Fruit fly (Drosophila melanogaster): ENCODE measurements around the gene CG15317.
A peak's percentile ranks its signal among the peaks of the same experiment; 100 is the strongest.

Gene CG15317

DNA sequence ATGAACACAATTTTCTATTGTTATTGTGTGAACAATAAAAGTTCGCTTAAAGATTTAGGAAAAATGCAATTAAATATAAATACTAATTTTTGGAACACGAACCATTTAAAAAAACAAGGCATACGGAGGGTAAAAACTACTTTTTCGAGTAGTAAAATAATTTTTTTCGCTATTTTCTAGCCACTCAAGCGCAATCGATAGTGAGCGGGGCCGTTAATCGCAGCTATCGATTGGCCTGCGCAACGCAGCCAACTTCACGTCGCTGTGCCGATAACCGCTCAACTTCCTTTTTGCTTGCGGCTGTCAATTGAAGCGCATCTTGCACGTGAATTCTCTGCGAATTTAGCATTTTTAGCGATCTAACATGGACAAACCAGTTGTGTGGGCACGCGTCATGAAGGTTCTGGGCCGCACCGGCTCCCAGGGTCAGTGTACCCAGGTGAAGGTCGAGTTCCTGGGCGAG is 2.0 kb downstream of the CG15317 start, which contains the start of gene RpS28b (continued):
- TF ChIP-seq pita (GFP tag; optimal IDR thresholded peaks at IDR 0.05) (no peak), Xbp1 (GFP tag; optimal IDR thresholded peaks at IDR 0.05) (peak; percentile 81), gcm2 (GFP tag; optimal IDR thresholded peaks at IDR 0.05) (peak; percentile 66), E2f2 (GFP tag; IDR thresholded peaks at IDR 0.05) (peak; percentile 41), CkIIα-i1 (GFP tag; IDR thresholded peaks at IDR 0.05) (no peak), CG32532 (GFP tag; IDR thresholded peaks at IDR 0.05) (peak; percentile 95), CG1233 (GFP tag; optimal IDR thresholded peaks at IDR 0.05) (peak; percentile 94), CG12659 (GFP tag; optimal IDR thresholded peaks at IDR 0.05) (peak; percentile 93), ftz-f1 (GFP tag; optimal IDR thresholded peaks at IDR 0.05) (peak; percentile 73), peb (GFP tag; IDR thresholded peaks at IDR 0.05) (peak; percentile 70), croc (GFP tag; conservative IDR thresholded peaks at IDR 0.05) (peak; percentile 76), B-H1 (GFP tag; IDR thresholded peaks at IDR 0.05) (peak; percentile 84; the same call in 2 of the 3 replicates), row (GFP tag; IDR thresholded peaks at IDR 0.05) (peak; percentile 87), ac (GFP tag; optimal IDR thresholded peaks at IDR 0.05) (peak; percentile 86), CG30020 (tag; optimal IDR thresholded peaks at IDR 0.05) (peak; percentile 26), exex (tag; optimal IDR thresholded peaks at IDR 0.05) (peak; percentile 43), ranshi (GFP tag; IDR thresholded peaks at IDR 0.05) (peak; percentile 90), PHDP (tag; optimal IDR thresholded peaks at IDR 0.05) (peak; percentile 79), Pdp1 (GFP tag; optimal IDR thresholded peaks at IDR 0.05) (peak; percentile 72 to 74), gcm (GFP tag; optimal IDR thresholded peaks at IDR 0.05) (peak; percentile 76), D19B (GFP tag; optimal IDR thresholded peaks at IDR 0.05) (peak; percentile 78), CG31388 (GFP tag; optimal IDR thresholded peaks at IDR 0.05) (peak; percentile 7), CG10321 (GFP tag; IDR thresholded peaks at IDR 0.05) (peak; percentile 73), CG9932 (GFP tag; IDR thresholded peaks at IDR 0.05) (peak; percentile 90), CG12104 (GFP tag; optimal IDR thresholded peaks at IDR 0.05) (peak; percentile 76), CG15696 (tag; optimal IDR thresholded peaks at IDR 0.05) (peak; percentile 10), MBD-R2 (GFP tag; IDR thresholded peaks at IDR 0.05) (peak; percentile 47; the same call in 1 of the 2 replicates), HLHmδ (GFP tag; optimal IDR thresholded peaks at IDR 0.05) (peak; percentile 100), nau (GFP tag; optimal IDR thresholded peaks at IDR 0.05) (peak; percentile 90), gsb-n (tag; optimal IDR thresholded peaks at IDR 0.05) (peak; percentile 62), CTCF (GFP tag; optimal IDR thresholded peaks at IDR 0.05) (peak; percentile 56), gro (GFP tag; optimal IDR thresholded peaks at IDR 0.05) (peak; percentile 86), dmrt99B (tag; optimal IDR thresholded peaks at IDR 0.05) (no peak), CG10979 (tag; optimal IDR thresholded peaks at IDR 0.05) (peak; percentile 51), sr (GFP tag; IDR thresholded peaks at IDR 0.05) (peak; percentile 95), mld (GFP tag; IDR thresholded peaks at IDR 0.05; ENCODE audit: partially characterized antibody) (peak; percentile 66; the same call in 2 of the 3 replicates), CG1603 (tag; optimal IDR thresholded peaks at IDR 0.05) (peak; percentile 90), CG34422 (GFP tag; IDR thresholded peaks at IDR 0.05) (peak; percentile 92), zfh1 (GFP tag; IDR thresholded peaks at IDR 0.05) (peak; percentile 95), CG30403 (GFP tag; optimal IDR thresholded peaks at IDR 0.05) (peak; percentile 37), shn (GFP tag; optimal IDR thresholded peaks at IDR 0.05) (peak; percentile 84), esg (GFP tag; conservative IDR thresholded peaks at IDR 0.05) (peak; percentile 44; the same call in 1 of the 2 replicates), pros (GFP tag; optimal IDR thresholded peaks at IDR 0.05) (peak; percentile 10), CoRest (tag; optimal IDR thresholded peaks at IDR 0.05) (peak; percentile 59), oc (tag; optimal IDR thresholded peaks at IDR 0.05) (no peak), CrebB (tag; optimal IDR thresholded peaks at IDR 0.05) (peak; percentile 84), nerfin-1 (tag; optimal IDR thresholded peaks at IDR 0.05) (peak; percentile 70), CG34224 (GFP tag; IDR thresholded peaks at IDR 0.05; ENCODE audit: partially characterized antibody) (peak; percentile 57), Dll (GFP tag; IDR thresholded peaks at IDR 0.05; ENCODE audit: partially characterized antibody) (peak; percentile 64), Gug (GFP tag; IDR thresholded peaks at IDR 0.05) (peak; percentile 92), gem (tag; optimal IDR thresholded peaks at IDR 0.05) (peak; percentile 29)

Measured in whole organism, embryonic.